Worm (Caenorhabditis elegans) whole organism, L4 larva: Measurements from ENCODE around the gene H10E21.1.

Experiments used
- F10B5.3 ChIP-seq: sonication (generic microtip); optimal IDR thresholded peaks from 2 replicates; lab custom pipeline; 2016; ENCODE audit warnings: mild to moderate bottlenecking, missing genetic modification characterization, missing compliant biosample characterization
- F26F4.8 ChIP-seq: fragments of 200-800 bp; sonication (Bioruptor generic); conservative IDR thresholded peaks from 2 replicates; pipeline ENCODE4 v1.3.6; 2022; ENCODE audit warnings: missing genetic modification characterization, missing compliant biosample characterization
- F37D6.2 ChIP-seq: sonication (generic microtip); optimal IDR thresholded peaks from 2 replicates; lab custom pipeline; 2016; ENCODE audit warnings: mild to moderate bottlenecking, missing genetic modification characterization, missing compliant biosample characterization
- F49E8.2 ChIP-seq: sonication (generic microtip); optimal IDR thresholded peaks from 2 replicates; lab custom pipeline; 2016; ENCODE audit warnings: missing compliant biosample characterization, mild to moderate bottlenecking, missing genetic modification characterization, borderline replicate concordance
- Y48G9A.11 ChIP-seq: fragments of 200-800 bp; sonication (Bioruptor generic); IDR thresholded peaks from 2 replicates; pipeline ENCODE4 v1.3.6; 2022; ENCODE audit warnings: missing genetic modification reagents, missing genetic modification characterization, missing compliant biosample characterization
- ZK337.2 ChIP-seq: fragments of 200-800 bp; sonication (Bioruptor generic); IDR thresholded peaks from 2 replicates; pipeline ENCODE4 v1.3.6; 2022; ENCODE audit warnings: missing genetic modification reagents, missing genetic modification characterization, missing compliant biosample characterization
- ZK546.5 ChIP-seq, 2 experiments: sonication (generic microtip); optimal IDR thresholded peaks; 2 replicates each; lab custom pipeline; 2017; ENCODE audit warnings: missing biosample characterization in 2 of 2, missing genetic modification characterization in 2 of 2
- aha-1 ChIP-seq: fragments of 150-350 bp; peaks from one replicate; lab custom pipeline; 2014; ENCODE audit warnings: missing biosample characterization, missing genetic modification characterization
- aly-2 ChIP-seq: sonication (generic microtip); optimal IDR thresholded peaks from 2 replicates; lab custom pipeline; 2018; ENCODE audit warnings: missing biosample characterization, missing genetic modification characterization
- ama-1 ChIP-seq: fragments of 150-350 bp; optimal IDR thresholded peaks from 2 replicates; lab custom pipeline; 2014; ENCODE audit warnings: inconsistent platforms, mixed read lengths
- arid-1 ChIP-seq: fragments of 200-800 bp; sonication (Bioruptor generic); conservative IDR thresholded peaks from 2 replicates; pipeline ENCODE4 v1.3.6; 2022; ENCODE audit warnings: missing genetic modification reagents, missing genetic modification characterization, missing compliant biosample characterization
- ceh-20 ChIP-seq: fragments of 200-800 bp; sonication (Bioruptor generic); IDR thresholded peaks from 2 replicates; pipeline ENCODE4 v1.3.6; 2022; ENCODE audit warnings: missing genetic modification reagents, missing genetic modification characterization, missing compliant biosample characterization
- ceh-32 ChIP-seq: sonication (generic microtip); optimal IDR thresholded peaks from 2 replicates; lab custom pipeline; 2016; ENCODE audit warnings: mild to moderate bottlenecking, missing genetic modification characterization, missing compliant biosample characterization; ENCODE audit not compliant: poor library complexity
- ceh-44 ChIP-seq: fragments of 200-800 bp; sonication (Bioruptor generic); IDR thresholded peaks from 2 replicates; pipeline ENCODE4 v1.3.6; 2022; ENCODE audit warnings: missing genetic modification reagents, missing genetic modification characterization, missing compliant biosample characterization
- ceh-62 ChIP-seq: sonication (generic microtip); optimal IDR thresholded peaks from 2 replicates; lab custom pipeline; 2017; ENCODE audit warnings: missing biosample characterization, missing genetic modification characterization
- ces-1 ChIP-seq: fragments of 150-350 bp; sonication (generic microtip); optimal IDR thresholded peaks from 4 replicates; lab custom pipeline; 2014; ENCODE audit warnings: missing biosample characterization, missing genetic modification reagents, missing genetic modification characterization
- ctbp-1 ChIP-seq: fragments of 200-800 bp; sonication (Bioruptor generic); IDR thresholded peaks from 2 replicates; pipeline ENCODE4 v1.3.6; 2022; ENCODE audit warnings: missing genetic modification reagents, missing genetic modification characterization, missing compliant biosample characterization
- dmd-8 ChIP-seq: fragments of 200-800 bp; sonication (Bioruptor generic); IDR thresholded peaks from 2 replicates; pipeline ENCODE4 v1.3.6; 2022; ENCODE audit warnings: missing genetic modification characterization, missing compliant biosample characterization
- dmd-9 ChIP-seq: fragments of 200-800 bp; sonication (Bioruptor generic); IDR thresholded peaks from 2 replicates; pipeline ENCODE4 v1.3.6; 2022; ENCODE audit warnings: missing genetic modification reagents, missing genetic modification characterization, missing compliant biosample characterization
- dpl-1 ChIP-seq: fragments of 150-350 bp; optimal IDR thresholded peaks from 2 replicates; lab custom pipeline; 2014; ENCODE audit warnings: missing biosample characterization, missing genetic modification reagents, missing genetic modification characterization
- duxl-1 ChIP-seq: sonication (generic microtip); optimal IDR thresholded peaks from 2 replicates; lab custom pipeline; 2016; ENCODE audit warnings: mild to moderate bottlenecking, missing genetic modification characterization, moderate library complexity, missing compliant biosample characterization; ENCODE audit not compliant: poor library complexity
- dve-1 ChIP-seq: sonication (generic microtip); optimal IDR thresholded peaks from 2 replicates; lab custom pipeline; 2017; ENCODE audit warnings: antibody characterized with exemption, mild to moderate bottlenecking, missing genetic modification characterization, missing compliant biosample characterization; ENCODE audit not compliant: insufficient read depth
- egl-27 ChIP-seq: sonication (generic microtip); optimal IDR thresholded peaks from 3 replicates; lab custom pipeline; 2017; ENCODE audit warnings: missing biosample characterization, missing genetic modification reagents, missing genetic modification characterization
- egl-43 ChIP-seq: fragments of 200-800 bp; sonication (Bioruptor generic); IDR thresholded peaks from 2 replicates; pipeline ENCODE4 v1.3.6; 2022; ENCODE audit warnings: missing genetic modification reagents, missing genetic modification characterization, missing compliant biosample characterization
- fkh-10 ChIP-seq: fragments of 150-350 bp; optimal IDR thresholded peaks from 2 replicates; lab custom pipeline; 2014; ENCODE audit warnings: missing biosample characterization, missing genetic modification reagents, missing genetic modification characterization
- fos-1 ChIP-seq: fragments of 150-350 bp; optimal IDR thresholded peaks from 2 replicates; lab custom pipeline; 2014; ENCODE audit warnings: missing biosample characterization, missing genetic modification characterization
- hlh-11 ChIP-seq: fragments of 200-800 bp; sonication (Bioruptor generic); optimal IDR thresholded peaks from 2 replicates; lab custom pipeline; 2018; ENCODE audit warnings: mild to moderate bottlenecking, missing genetic modification characterization, missing compliant biosample characterization
- hlh-30 ChIP-seq: sonication (generic microtip); optimal IDR thresholded peaks from 2 replicates; lab custom pipeline; 2017; ENCODE audit warnings: antibody characterized with exemption, mild to moderate bottlenecking, missing genetic modification characterization, missing compliant biosample characterization; ENCODE audit not compliant: insufficient read depth
- hmg-1.1 ChIP-seq: fragments of 200-800 bp; sonication (Bioruptor generic); IDR thresholded peaks from 2 replicates; pipeline ENCODE4 v1.3.6; 2022; ENCODE audit warnings: missing genetic modification reagents, missing genetic modification characterization, missing compliant biosample characterization
- jun-1 ChIP-seq: fragments of 150-350 bp; optimal IDR thresholded peaks from 2 replicates; lab custom pipeline; 2014; ENCODE audit warnings: missing biosample characterization, missing genetic modification reagents, missing genetic modification characterization
- lin-13 ChIP-seq: fragments of 150-350 bp; optimal IDR thresholded peaks from 2 replicates; lab custom pipeline; 2014; ENCODE audit warnings: missing biosample characterization, missing genetic modification reagents, missing genetic modification characterization
- lin-38 ChIP-seq: fragments of 200-800 bp; sonication (Bioruptor generic); IDR thresholded peaks from 2 replicates; pipeline ENCODE4 v1.3.6; 2022; ENCODE audit warnings: missing genetic modification reagents, missing genetic modification characterization, missing compliant biosample characterization
- lir-3 ChIP-seq: sonication (generic microtip); optimal IDR thresholded peaks from 2 replicates; lab custom pipeline; 2016; ENCODE audit warnings: mild to moderate bottlenecking, missing genetic modification characterization, missing compliant biosample characterization
- madf-5 ChIP-seq, 2 experiments: fragments of 200-800 bp; sonication (Bioruptor generic); IDR thresholded peaks; 2 replicates each; pipeline ENCODE4 v1.3.6; 2022; ENCODE audit warnings: missing compliant biosample characterization in 2 of 2, missing genetic modification characterization in 2 of 2
- mes-2 ChIP-seq: sonication (generic microtip); optimal IDR thresholded peaks from 2 replicates; lab custom pipeline; 2016; ENCODE audit warnings: missing genotype, mild to moderate bottlenecking, missing genetic modification characterization, missing compliant biosample characterization; ENCODE audit not compliant: poor library complexity, severe bottlenecking
- mxl-2 ChIP-seq: fragments of 200-800 bp; sonication (Bioruptor generic); conservative IDR thresholded peaks from 2 replicates; pipeline ENCODE4 v1.3.6; 2022; ENCODE audit warnings: missing genetic modification reagents, missing genetic modification characterization, missing compliant biosample characterization
- mxl-3 ChIP-seq: fragments of 200-800 bp; sonication (Bioruptor generic); optimal IDR thresholded peaks from 2 replicates; lab custom pipeline; 2018; ENCODE audit warnings: mild to moderate bottlenecking, missing genetic modification characterization, missing compliant biosample characterization
- nhr-102 ChIP-seq: sonication (generic microtip); optimal IDR thresholded peaks from 2 replicates; lab custom pipeline; 2016; ENCODE audit warnings: mild to moderate bottlenecking, missing genetic modification characterization, moderate library complexity, missing compliant biosample characterization
- nhr-111 ChIP-seq: fragments of 200-800 bp; sonication (Bioruptor generic); optimal IDR thresholded peaks from 2 replicates; lab custom pipeline; 2018; ENCODE audit warnings: mild to moderate bottlenecking, missing genetic modification characterization, missing compliant biosample characterization
- nhr-237 ChIP-seq: sonication (generic microtip); optimal IDR thresholded peaks from 2 replicates; lab custom pipeline; 2017; ENCODE audit warnings: missing biosample characterization, missing genetic modification characterization
- nhr-41 ChIP-seq: fragments of 200-800 bp; sonication (Bioruptor generic); IDR thresholded peaks from 2 replicates; pipeline ENCODE4 v1.3.6; 2022; ENCODE audit warnings: missing genetic modification reagents, missing genetic modification characterization, missing compliant biosample characterization
- nhr-76 ChIP-seq: fragments of 150-350 bp; optimal IDR thresholded peaks from 2 replicates; lab custom pipeline; 2014; ENCODE audit warnings: missing biosample characterization, missing genetic modification characterization
- rbr-2 ChIP-seq: sonication (generic microtip); optimal IDR thresholded peaks from 2 replicates; lab custom pipeline; 2016; ENCODE audit warnings: missing genotype, missing genetic modification characterization, missing compliant biosample characterization
- saeg-2 ChIP-seq: fragments of 200-800 bp; sonication (Bioruptor generic); IDR thresholded peaks from 2 replicates; pipeline ENCODE4 v1.3.6; 2022; ENCODE audit warnings: missing genetic modification reagents, missing genetic modification characterization, missing compliant biosample characterization
- snpc-1.2 ChIP-seq: fragments of 200-800 bp; sonication (Bioruptor generic); IDR thresholded peaks from 2 replicates; pipeline ENCODE4 v1.3.6; 2022; ENCODE audit warnings: missing genetic modification reagents, missing genetic modification characterization, missing compliant biosample characterization
- spr-3 ChIP-seq: fragments of 200-800 bp; sonication (Bioruptor generic); optimal IDR thresholded peaks from 2 replicates; lab custom pipeline; 2018; ENCODE audit warnings: mild to moderate bottlenecking, missing genetic modification characterization, missing compliant biosample characterization
- tag-97 ChIP-seq: fragments of 200-800 bp; sonication (Bioruptor generic); IDR thresholded peaks from 2 replicates; pipeline ENCODE4 v1.3.6; 2022; ENCODE audit warnings: missing genetic modification characterization, missing compliant biosample characterization
- vab-7 ChIP-seq: fragments of 200-800 bp; sonication (Bioruptor generic); IDR thresholded peaks from 2 replicates; pipeline ENCODE4 v1.3.6; 2022; ENCODE audit warnings: missing genetic modification reagents, missing genetic modification characterization, missing compliant biosample characterization
- zag-1 ChIP-seq: fragments of 150-350 bp; optimal IDR thresholded peaks from 2 replicates; lab custom pipeline; 2014; ENCODE audit warnings: missing biosample characterization, missing genetic modification characterization
- ztf-11 ChIP-seq: fragments of 150-350 bp; optimal IDR thresholded peaks from 2 replicates; lab custom pipeline; 2014; ENCODE audit warnings: missing biosample characterization, missing genetic modification characterization
- ztf-7 ChIP-seq: fragments of 150-350 bp; optimal IDR thresholded peaks from 2 replicates; lab custom pipeline; 2014; ENCODE audit warnings: missing biosample characterization, missing genetic modification characterization

The H10E21.1 gene

ce11 chrIII:62383-62873 lies 46.9 kb downstream of the H10E21.1 start (continued):
- peak; percentile 5; the same call in 1 of the 2 replicates for TF ChIP-seq nhr-41
- no peak for TF ChIP-seq ztf-11 (tag; lab: Kevin White, UChicago)
- no peak for TF ChIP-seq F49E8.2 (tag; lab: Kevin White, UChicago)
- no peak for TF ChIP-seq aly-2
- no peak for TF ChIP-seq spr-3
- TF ChIP-seq dmd-8 (GFP tag; lab: Robert Waterston, UW), result no peak
- no peak for TF ChIP-seq egl-43
- no peak for TF ChIP-seq nhr-111 (GFP tag; lab: Kevin White, UChicago)
- peak; percentile 31; the same call in 1 of the 2 replicates for TF ChIP-seq snpc-1.2
- TF ChIP-seq ces-1 (GFP tag; lab: Kevin White, UChicago), result peak; percentile 60
- TF ChIP-seq ceh-20 (GFP tag; lab: Robert Waterston, UW), result 0 out of 2 replicates have a peak, but pooled peaks have one; percentile 52
- TF ChIP-seq ceh-62 (tag; lab: Kevin White, UChicago), result no peak
- TF ChIP-seq arid-1, result peak; percentile 61
- no peak for TF ChIP-seq mxl-2 (GFP tag; lab: Robert Waterston, UW)
- no peak for TF ChIP-seq F26F4.8 (GFP tag; lab: Robert Waterston, UW)
- no peak for TF ChIP-seq ceh-44 (GFP tag; lab: Robert Waterston, UW)
- no peak for TF ChIP-seq mxl-3 (GFP tag; lab: Kevin White, UChicago)
- TF ChIP-seq ceh-32, result no peak
- 0 out of 2 replicates have a peak, but pooled peaks have one; percentile 45 for TF ChIP-seq ZK337.2 (GFP tag; lab: Robert Waterston, UW)
- TF ChIP-seq lir-3, result no peak
- peak; percentile 65 for TF ChIP-seq hmg-1.1 (GFP tag; lab: Robert Waterston, UW)
- TF ChIP-seq saeg-2 (GFP tag; lab: Robert Waterston, UW), result 0 out of 2 replicates have a peak, but pooled peaks have one; percentile 4
- TF ChIP-seq aha-1 (tag; lab: Kevin White, UChicago), result peak; percentile 97
- no peak; a peak in 1 of 4 replicates for TF ChIP-seq madf-5 (GFP tag; IDR thresholded peaks at IDR 0.05; lab: Robert Waterston, UW)
- TF ChIP-seq lin-38 (GFP tag; lab: Robert Waterston, UW), result peak; percentile 50
- no peak for TF ChIP-seq Y48G9A.11 (GFP tag; lab: Robert Waterston, UW)
- TF ChIP-seq fos-1, result no peak
- no peak for TF ChIP-seq zag-1 (tag; lab: Kevin White, UChicago)
- TF ChIP-seq ctbp-1 (GFP tag; lab: Robert Waterston, UW), result peak; percentile 70
- TF ChIP-seq hlh-11, result no peak
- TF ChIP-seq fkh-10 (GFP tag; lab: Kevin White, UChicago), result no peak
- TF ChIP-seq dpl-1 (GFP tag; lab: Kevin White, UChicago), result no peak
- peak; percentile 2 for TF ChIP-seq nhr-102 (tag; lab: Kevin White, UChicago)
- TF ChIP-seq nhr-76 (tag; lab: Kevin White, UChicago), result no peak
- TF ChIP-seq dve-1 (tag; lab: Kevin White, UChicago), result no peak
- no peak for TF ChIP-seq jun-1
- no peak for TF ChIP-seq duxl-1
- TF ChIP-seq lin-13 (GFP tag; lab: Kevin White, UChicago), result no peak
- no peak for TF ChIP-seq ZK546.5 (tag; optimal IDR thresholded peaks at IDR 0.05; lab: Kevin White, UChicago)
- peak; percentile 36 for TF ChIP-seq rbr-2 (tag; lab: Kevin White, UChicago)
- no peak for TF ChIP-seq mes-2
- no peak for TF ChIP-seq hlh-30 (tag; lab: Kevin White, UChicago)
- no peak for TF ChIP-seq tag-97
- peak; percentile 22 for TF ChIP-seq nhr-237 (tag; lab: Kevin White, UChicago)
- TF ChIP-seq vab-7, result peak; percentile 64
- no peak for TF ChIP-seq egl-27 (tag; lab: Kevin White, UChicago)
- peak; percentile 80 for TF ChIP-seq ama-1 (lab: Kevin White, UChicago)
- no peak for TF ChIP-seq dmd-9 (GFP tag; lab: Robert Waterston, UW)
- peak; percentile 12 for TF ChIP-seq F37D6.2
- TF ChIP-seq ztf-7, result no peak
- no peak for TF ChIP-seq F10B5.3 (tag; lab: Kevin White, UChicago)
